Worm (Caenorhabditis elegans) whole organism, L3 larva: ENCODE data around the gene nex-2.

Source experiments
- ZK546.5 ChIP-seq: sonication (generic microtip); optimal IDR thresholded peaks from 2 replicates; lab custom pipeline; 2017; ENCODE audit warnings: missing biosample characterization, missing genetic modification characterization
- aly-2 ChIP-seq: fragments of 150-350 bp; optimal IDR thresholded peaks from 2 replicates; lab custom pipeline; 2014; ENCODE audit warnings: missing biosample characterization, missing genetic modification characterization
- ama-1 ChIP-seq: fragments of 150-350 bp; optimal IDR thresholded peaks from 2 replicates; lab custom pipeline; 2018
- ceh-82 ChIP-seq: fragments of 150-350 bp; optimal IDR thresholded peaks from 2 replicates; lab custom pipeline; 2014; ENCODE audit warnings: missing biosample characterization, missing genetic modification characterization
- ceh-9 ChIP-seq: sonication (generic microtip); optimal IDR thresholded peaks from 2 replicates; lab custom pipeline; 2018; ENCODE audit warnings: missing biosample characterization, missing genetic modification characterization
- daf-12 ChIP-seq: fragments of 150-350 bp; optimal IDR thresholded peaks from 2 replicates; lab custom pipeline; 2014; ENCODE audit warnings: missing biosample characterization, missing genetic modification reagents, missing genetic modification characterization
- egl-5 ChIP-seq: fragments of 150-350 bp; optimal IDR thresholded peaks from 2 replicates; lab custom pipeline; 2017; ENCODE audit warnings: missing biosample characterization, missing genetic modification reagents, missing genetic modification characterization, inconsistent platforms
- elt-1 ChIP-seq: fragments of 150-350 bp; optimal IDR thresholded peaks from 2 replicates; lab custom pipeline; 2014; ENCODE audit warnings: missing biosample characterization, missing genetic modification characterization
- elt-2 ChIP-seq: sonication (generic microtip); optimal IDR thresholded peaks from 2 replicates; lab custom pipeline; 2016; ENCODE audit warnings: missing genetic modification reagents, mild to moderate bottlenecking, missing genetic modification characterization, missing compliant biosample characterization
- elt-3 ChIP-seq, 3 experiments: fragments of 150-350 bp in 1 of 3; sonication (generic microtip) in 2 of 3; optimal IDR thresholded peaks; 2 replicates in 2 of 3; 4 replicates in 1 of 3; lab custom pipeline; 2014 to 2017; ENCODE audit warnings: missing biosample characterization in 3 of 3, missing genetic modification characterization in 3 of 3
- fkh-2 ChIP-seq: fragments of 150-350 bp; optimal IDR thresholded peaks from 2 replicates; lab custom pipeline; 2014; ENCODE audit warnings: missing biosample characterization, missing genetic modification reagents, missing genetic modification characterization
- jun-1 ChIP-seq: fragments of 150-350 bp; optimal IDR thresholded peaks from 2 replicates; lab custom pipeline; 2014; ENCODE audit warnings: missing biosample characterization, missing genetic modification reagents, missing genetic modification characterization
- lin-15B ChIP-seq: fragments of 150-350 bp; optimal IDR thresholded peaks from 2 replicates; lab custom pipeline; 2014; ENCODE audit warnings: missing biosample characterization, missing genetic modification characterization
- lin-39 ChIP-seq: fragments of 150-350 bp; optimal IDR thresholded peaks from 2 replicates; lab custom pipeline; 2018; ENCODE audit warnings: missing biosample characterization, missing genetic modification reagents, missing genetic modification characterization
- mdl-1 ChIP-seq: fragments of 150-350 bp; optimal IDR thresholded peaks from 2 replicates; lab custom pipeline; 2014; ENCODE audit warnings: missing biosample characterization, missing genetic modification characterization
- mml-1 ChIP-seq: fragments of 150-350 bp; sonication (generic microtip); optimal IDR thresholded peaks from 3 replicates; lab custom pipeline; 2014; ENCODE audit warnings: missing biosample characterization, missing genetic modification characterization
- nfya-1 ChIP-seq: sonication (generic microtip); optimal IDR thresholded peaks from 2 replicates; lab custom pipeline; 2017; ENCODE audit warnings: missing genetic modification characterization, mild to moderate bottlenecking, missing compliant biosample characterization, antibody characterized with exemption, moderate library complexity; ENCODE audit not compliant: insufficient read depth
- nhr-12 ChIP-seq: fragments of 150-350 bp; optimal IDR thresholded peaks from 2 replicates; lab custom pipeline; 2014; ENCODE audit warnings: missing biosample characterization, missing genetic modification characterization
- nhr-23 ChIP-seq: fragments of 150-350 bp; optimal IDR thresholded peaks from 2 replicates; lab custom pipeline; 2014; ENCODE audit warnings: missing biosample characterization, missing genetic modification reagents, missing genetic modification characterization
- nhr-25 ChIP-seq: sonication (generic microtip); optimal IDR thresholded peaks from 2 replicates; lab custom pipeline; 2017; ENCODE audit warnings: missing biosample characterization, missing genetic modification characterization
- nhr-28 ChIP-seq: fragments of 150-350 bp; optimal IDR thresholded peaks from 2 replicates; lab custom pipeline; 2014; ENCODE audit warnings: missing biosample characterization, missing genetic modification characterization
- nhr-43 ChIP-seq: sonication (generic microtip); optimal IDR thresholded peaks from 2 replicates; lab custom pipeline; 2016; ENCODE audit warnings: mild to moderate bottlenecking, missing genetic modification characterization, missing compliant biosample characterization; ENCODE audit not compliant: poor library complexity, severe bottlenecking
- nhr-76 ChIP-seq: fragments of 150-350 bp; sonication (generic microtip); optimal IDR thresholded peaks from 5 replicates; lab custom pipeline; 2014; ENCODE audit warnings: missing biosample characterization, missing genetic modification characterization
- nhr-77 ChIP-seq: fragments of 150-350 bp; optimal IDR thresholded peaks from 2 replicates; lab custom pipeline; 2014; ENCODE audit warnings: missing biosample characterization, missing genetic modification characterization
- pha-4 ChIP-seq: fragments of 150-350 bp; optimal IDR thresholded peaks from 2 replicates; lab custom pipeline; 2014; ENCODE audit warnings: missing biosample characterization, missing genetic modification reagents, missing genetic modification characterization
- pqm-1 ChIP-seq: fragments of 150-350 bp; optimal IDR thresholded peaks from 2 replicates; lab custom pipeline; 2017; ENCODE audit warnings: missing biosample characterization, missing genetic modification characterization, inconsistent platforms
- sea-2 ChIP-seq: fragments of 150-350 bp; sonication (generic microtip); optimal IDR thresholded peaks from 4 replicates; lab custom pipeline; 2014; ENCODE audit warnings: missing biosample characterization, missing genetic modification reagents, missing genetic modification characterization
- tbx-2 ChIP-seq: sonication (generic microtip); optimal IDR thresholded peaks from 2 replicates; lab custom pipeline; 2016; ENCODE audit warnings: mild to moderate bottlenecking, missing genetic modification characterization, missing compliant biosample characterization
- unc-39 ChIP-seq: sonication (generic microtip); optimal IDR thresholded peaks from 4 replicates; lab custom pipeline; 2017; ENCODE audit warnings: missing biosample characterization, missing genetic modification characterization
- unc-62 ChIP-seq: fragments of 150-350 bp; sonication (generic microtip); optimal IDR thresholded peaks from 4 replicates; lab custom pipeline; 2014; ENCODE audit warnings: missing biosample characterization, missing genetic modification reagents, missing genetic modification characterization
- zag-1 ChIP-seq: fragments of 150-350 bp; optimal IDR thresholded peaks from 2 replicates; lab custom pipeline; 2014; ENCODE audit warnings: missing biosample characterization, missing genetic modification characterization
- ztf-4 ChIP-seq: fragments of 150-350 bp; optimal IDR thresholded peaks from 2 replicates; lab custom pipeline; 2014; ENCODE audit warnings: missing biosample characterization, missing genetic modification characterization

The nex-2 gene

ce11 chrIII:10318755-10319154 lies 11.5 kb downstream of the nex-2 start, which contains the start of gene unc-69 (continued):
- TF ChIP-seq sea-2 (GFP tag; lab: Kevin White, UChicago) (no peak), pqm-1 (tag; lab: Kevin White, UChicago) (no peak), unc-39 (tag; lab: Kevin White, UChicago) (no peak), nhr-23 (tag; lab: Kevin White, UChicago) (peak; percentile 56), nfya-1 (tag; lab: Kevin White, UChicago) (peak; percentile 86), fkh-2 (tag; lab: Kevin White, UChicago) (no peak)

ce11 chrIII:10318062-10318609 lies 12.1 kb downstream of the nex-2 start, which contains the start of the genes unc-50 and ostf-4:
Gene unc-50, minus strand, starts transcription at chrIII:10318162.
Gene ostf-4, minus strand, starts transcription at chrIII:10318559.
- TF ChIP-seq aly-2 (no peak), mdl-1 (tag; lab: Kevin White, UChicago) (no peak), ama-1 (lab: Kevin White, UChicago) (no peak), mml-1 (no peak), tbx-2 (tag; lab: Kevin White, UChicago) (no peak), jun-1 (tag; lab: Kevin White, UChicago) (no peak), unc-62 (no peak), sea-2 (GFP tag; lab: Kevin White, UChicago) (no peak), nhr-28 (tag; lab: Kevin White, UChicago) (no peak), ceh-82 (tag; lab: Kevin White, UChicago) (no peak)

ce11 chrIII:10316653-10317052 lies 13.6 kb downstream of the nex-2 start:
- TF ChIP-seq nhr-23 (tag; lab: Kevin White, UChicago): peak; percentile 68

- TF ChIP-seq ceh-9 (tag; lab: Kevin White, UChicago) (no peak), pha-4 (peak; percentile 16), elt-3 (tag; optimal IDR thresholded peaks at IDR 0.05; lab: Kevin White, UChicago) (no peak), nhr-12 (tag; lab: Kevin White, UChicago) (no peak), ZK546.5 (no peak), elt-2 (tag; lab: Kevin White, UChicago) (peak; percentile 70), lin-15B (tag; lab: Kevin White, UChicago) (no peak), jun-1 (tag; lab: Kevin White, UChicago) (no peak), nhr-77 (tag; lab: Kevin White, UChicago) (no peak), fkh-2 (tag; lab: Kevin White, UChicago) (no peak), ama-1 (lab: Kevin White, UChicago) (no peak)
Measured at ce11 chrIII:10314234-10314633, 16.0 kb downstream of the nex-2 start.

ce11 chrIII:10311016-10311415 lies 19.2 kb downstream of the nex-2 start, which contains the start of gene T07A5.7:
Gene T07A5.7, minus strand, starts transcription at chrIII:10311116.
- TF ChIP-seq egl-5 (no peak), nhr-43 (no peak), daf-12 (tag; lab: Kevin White, UChicago) (no peak), lin-39 (no peak), mml-1 (no peak), nhr-76 (tag; lab: Kevin White, UChicago) (no peak), nhr-28 (tag; lab: Kevin White, UChicago) (no peak)

ce11 chrIII:10306049-10306448 lies 24.2 kb downstream of the nex-2 start, which contains the start of gene T07A5.1:
Gene T07A5.1, minus strand, starts transcription at chrIII:10306197.
- TF ChIP-seq elt-3 (tag; optimal IDR thresholded peaks at IDR 0.05; lab: Kevin White, UChicago): no peak
- TF ChIP-seq zag-1: no peak
- TF ChIP-seq pha-4: no peak
- TF ChIP-seq nfya-1 (tag; lab: Kevin White, UChicago): no peak
- no peak for TF ChIP-seq ztf-4 (tag; lab: Kevin White, UChicago)
- peak; percentile 53 for TF ChIP-seq nhr-25
- TF ChIP-seq aly-2: no peak
- peak; percentile 80 for TF ChIP-seq elt-1 (tag; lab: Kevin White, UChicago)
- TF ChIP-seq, all 47 proteins: peak for 2
